Fruit fly (Drosophila melanogaster) whole organism, prepupa: ENCODE measurements around the gene CG3117.

Experiments
- Blimp-1 ChIP-seq: fragments of 200-800 bp; sonication (Bioruptor generic); optimal IDR thresholded peaks from 3 replicates; lab custom pipeline; 2017; ENCODE audit warnings: missing biosample characterization, missing genetic modification characterization, mild to moderate bottlenecking, moderate library complexity, missing genetic modification reagents
- CG3032 ChIP-seq: fragments of 200-800 bp; optimal IDR thresholded peaks from 2 replicates; lab custom pipeline; 2019; ENCODE audit warnings: missing biosample characterization, mild to moderate bottlenecking, missing genetic modification characterization, moderate library complexity
- CG34406 ChIP-seq: fragments of 200-800 bp; sonication (Bioruptor generic); optimal IDR thresholded peaks from 3 replicates; lab custom pipeline; 2016; ENCODE audit warnings: missing biosample characterization, missing genetic modification characterization
- Eip75B ChIP-seq: fragments of 200-800 bp; sonication (Bioruptor generic); optimal IDR thresholded peaks from 3 replicates; lab custom pipeline; 2016; ENCODE audit warnings: missing biosample characterization, missing genetic modification characterization
- Ets96B ChIP-seq: fragments of 200-800 bp; optimal IDR thresholded peaks from 2 replicates; lab custom pipeline; 2019; ENCODE audit warnings: missing biosample characterization, mild to moderate bottlenecking, missing genetic modification characterization, moderate library complexity
- Sox102F ChIP-seq: fragments of 200-800 bp; sonication (Bioruptor generic); optimal IDR thresholded peaks from 2 replicates; lab custom pipeline; 2016; ENCODE audit warnings: missing biosample characterization, mild to moderate bottlenecking, missing genetic modification characterization
- fkh ChIP-seq: fragments of 200-800 bp; sonication (Bioruptor generic); optimal IDR thresholded peaks from 3 replicates; lab custom pipeline; 2017; ENCODE audit warnings: missing biosample characterization, mild to moderate bottlenecking, missing genetic modification characterization, moderate library complexity
- lz ChIP-seq: fragments of 200-800 bp; sonication (Bioruptor generic); optimal IDR thresholded peaks from 3 replicates; lab custom pipeline; 2016; ENCODE audit warnings: missing biosample characterization, missing genetic modification characterization
- net ChIP-seq: fragments of 200-800 bp; sonication (Bioruptor generic); optimal IDR thresholded peaks from 3 replicates; lab custom pipeline; 2016; ENCODE audit warnings: missing biosample characterization, missing genetic modification characterization
- pdm3 ChIP-seq: fragments of 200-800 bp; sonication (Bioruptor generic); optimal IDR thresholded peaks from 3 replicates; lab custom pipeline; 2016; ENCODE audit warnings: missing biosample characterization, missing genetic modification characterization
- spab ChIP-seq: fragments of 200-800 bp; sonication (Bioruptor generic); optimal IDR thresholded peaks from 2 replicates; lab custom pipeline; 2017; ENCODE audit warnings: missing biosample characterization, mild to moderate bottlenecking, missing genetic modification characterization, missing genetic modification reagents

DNA sequence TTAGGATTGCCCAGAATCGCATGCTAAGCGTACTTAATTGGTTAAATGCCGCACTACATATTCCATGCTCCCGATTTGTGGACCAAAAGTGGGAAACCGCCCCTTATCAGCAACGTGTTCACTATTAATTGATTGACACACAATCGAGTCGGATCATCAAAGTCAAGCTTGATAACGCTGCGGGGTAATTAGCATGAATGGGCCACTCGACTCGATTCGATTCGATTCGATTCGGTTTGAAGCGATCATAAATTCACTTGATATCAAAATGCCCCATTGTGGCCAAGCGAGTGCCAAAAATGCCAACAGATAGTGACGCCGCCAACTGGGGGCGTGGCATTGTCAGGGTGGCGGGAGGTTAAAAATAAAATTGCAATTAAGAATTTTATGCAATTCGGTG, 39.4 kb downstream of the CG3117 start:
- TF ChIP-seq CG3032 (tag; lab: Kevin White, UChicago) (no peak), Sox102F (GFP tag; lab: Kevin White, UChicago) (no peak), Eip75B (GFP tag; lab: Kevin White, UChicago) (no peak), net (GFP tag; lab: Kevin White, UChicago) (no peak), Blimp-1 (GFP tag; lab: Kevin White, UChicago) (no peak), pdm3 (no peak), lz (no peak), Ets96B (tag; lab: Kevin White, UChicago) (no peak), fkh (GFP tag; lab: Kevin White, UChicago) (no peak), spab (no peak), CG34406 (GFP tag; lab: Kevin White, UChicago) (no peak)
